Fruit fly (Drosophila melanogaster) whole organism, pupa: ENCODE measurements around the gene CG4730.

ENCODE experiments used
- CG10348 ChIP-seq: fragments of 200-800 bp; sonication (Bioruptor generic); IDR thresholded peaks from 2 replicates; pipeline ENCODE4 v1.3.6; 2022; ENCODE audit warnings: missing biosample characterization, missing genetic modification characterization
- CG14655 ChIP-seq: fragments of 200-800 bp; sonication (Bioruptor generic); optimal IDR thresholded peaks from 3 replicates; lab custom pipeline; 2017; ENCODE audit warnings: mild to moderate bottlenecking, missing biosample characterization, missing genetic modification reagents, missing genetic modification characterization
- CG8159 ChIP-seq: fragments of 200-800 bp; sonication (Bioruptor generic); optimal IDR thresholded peaks from 3 replicates; lab custom pipeline; 2018; ENCODE audit warnings: missing biosample characterization, mild to moderate bottlenecking, missing genetic modification characterization, moderate library complexity
- CG8301 ChIP-seq: fragments of 200-800 bp; sonication (Bioruptor generic); optimal IDR thresholded peaks from 2 replicates; lab custom pipeline; 2018; ENCODE audit warnings: missing biosample characterization, mild to moderate bottlenecking, missing genetic modification characterization
- CG9948 ChIP-seq: fragments of 200-800 bp; sonication (Bioruptor generic); optimal IDR thresholded peaks from 2 replicates; lab custom pipeline; 2018; ENCODE audit warnings: missing biosample characterization, mild to moderate bottlenecking, missing genetic modification characterization, moderate library complexity

dm6 chr3R:25662358-25662757, 16.1 kb downstream of the CG4730 start:
- TF ChIP-seq CG10348 (GFP tag; lab: Robert Waterston, UW) (no peak), CG9948 (tag; lab: Kevin White, UChicago) (no peak), CG8159 (no peak), CG14655 (GFP tag; lab: Kevin White, UChicago) (no peak), CG8301 (tag; lab: Kevin White, UChicago) (no peak)
